Worm (Caenorhabditis elegans) whole organism, early embryonic: Measurements from ENCODE around the gene F07G6.5.
"Not testable (repeated sequence)": the region's sequence is repeated elsewhere in the genome, so short reads cannot be mapped to it uniquely, and the experiment has no call there.

Experiments
- B0310.2 ChIP-seq: sonication (generic microtip); optimal IDR thresholded peaks from 2 replicates; lab custom pipeline; 2016; ENCODE audit warnings: mild to moderate bottlenecking, missing genetic modification characterization, missing compliant biosample characterization
- F13C5.2 ChIP-seq: sonication (generic microtip); optimal IDR thresholded peaks from 2 replicates; lab custom pipeline; 2017; ENCODE audit warnings: mild to moderate bottlenecking, missing genetic modification characterization, inconsistent platforms, missing compliant biosample characterization
- aly-1 ChIP-seq: sonication (generic microtip); optimal IDR thresholded peaks from 2 replicates; lab custom pipeline; 2016; ENCODE audit warnings: missing genetic modification characterization, missing compliant biosample characterization
- ama-1 ChIP-seq: fragments of 150-350 bp; optimal IDR thresholded peaks from 2 replicates; lab custom pipeline; 2014
- ceh-13 ChIP-seq: fragments of 200-800 bp; sonication (Bioruptor generic); optimal IDR thresholded peaks from 2 replicates; lab custom pipeline; 2018; ENCODE audit warnings: mild to moderate bottlenecking, missing genetic modification characterization, missing compliant biosample characterization
- flt-1 ChIP-seq: fragments of 200-800 bp; sonication (Bioruptor generic); IDR thresholded peaks from 2 replicates; pipeline ENCODE4 v1.3.6; 2022; ENCODE audit warnings: missing genetic modification characterization, missing compliant biosample characterization
- hmg-4 ChIP-seq: fragments of 200-800 bp; sonication (Bioruptor generic); optimal IDR thresholded peaks from 2 replicates; lab custom pipeline; 2018; ENCODE audit warnings: mild to moderate bottlenecking, missing genetic modification characterization, missing compliant biosample characterization
- scrt-1 ChIP-seq: fragments of 200-800 bp; sonication (Bioruptor generic); IDR thresholded peaks from 2 replicates; pipeline ENCODE4 v1.3.6; 2022; ENCODE audit warnings: missing genetic modification characterization, missing compliant biosample characterization
- tbx-37 ChIP-seq: fragments of 200-800 bp; sonication (Bioruptor generic); conservative IDR thresholded peaks from 2 replicates; pipeline ENCODE4 v1.3.6; 2022; ENCODE audit warnings: missing genetic modification reagents, missing genetic modification characterization, missing compliant biosample characterization

ce11 chrX:1687079-1687478 is 19.4 kb downstream of the F07G6.5 start, which contains the start of gene C36C9.11:
- not testable (repeated sequence) for TF ChIP-seq hmg-4 (GFP tag; lab: Kevin White, UChicago); aly-1; flt-1 (GFP tag; lab: Robert Waterston, UW); ceh-13 (GFP tag; lab: Kevin White, UChicago); ama-1 (lab: Kevin White, UChicago); B0310.2; tbx-37 (GFP tag; lab: Robert Waterston, UW); F13C5.2; scrt-1 (GFP tag; lab: Robert Waterston, UW)
